Worm (Caenorhabditis elegans) whole organism, early embryonic: ENCODE results near the gene F58B4.5.

Experiments used
- B0310.2 ChIP-seq: sonication (generic microtip); optimal IDR thresholded peaks from 2 replicates; lab custom pipeline; 2016; ENCODE audit warnings: mild to moderate bottlenecking, missing genetic modification characterization, missing compliant biosample characterization
- F13C5.2 ChIP-seq: sonication (generic microtip); optimal IDR thresholded peaks from 2 replicates; lab custom pipeline; 2017; ENCODE audit warnings: mild to moderate bottlenecking, missing genetic modification characterization, inconsistent platforms, missing compliant biosample characterization
- aly-1 ChIP-seq: sonication (generic microtip); optimal IDR thresholded peaks from 2 replicates; lab custom pipeline; 2016; ENCODE audit warnings: missing genetic modification characterization, missing compliant biosample characterization
- ama-1 ChIP-seq: fragments of 150-350 bp; optimal IDR thresholded peaks from 2 replicates; lab custom pipeline; 2014
- ceh-13 ChIP-seq: fragments of 200-800 bp; sonication (Bioruptor generic); optimal IDR thresholded peaks from 2 replicates; lab custom pipeline; 2018; ENCODE audit warnings: mild to moderate bottlenecking, missing genetic modification characterization, missing compliant biosample characterization
- ceh-36 ChIP-seq: sonication (generic microtip); optimal IDR thresholded peaks from 2 replicates; lab custom pipeline; 2016; ENCODE audit warnings: missing genetic modification characterization, inconsistent platforms, missing compliant biosample characterization
- ets-7 ChIP-seq: sonication (generic microtip); optimal IDR thresholded peaks from 2 replicates; lab custom pipeline; 2016; ENCODE audit warnings: missing genotype, missing genetic modification characterization, missing compliant biosample characterization
- flt-1 ChIP-seq: fragments of 200-800 bp; sonication (Bioruptor generic); IDR thresholded peaks from 2 replicates; pipeline ENCODE4 v1.3.6; 2022; ENCODE audit warnings: missing genetic modification characterization, missing compliant biosample characterization
- hmbx-1 ChIP-seq: sonication (generic microtip); optimal IDR thresholded peaks from 2 replicates; lab custom pipeline; 2016; ENCODE audit warnings: mild to moderate bottlenecking, missing genetic modification characterization, missing compliant biosample characterization
- hmg-4 ChIP-seq: fragments of 200-800 bp; sonication (Bioruptor generic); optimal IDR thresholded peaks from 2 replicates; lab custom pipeline; 2018; ENCODE audit warnings: mild to moderate bottlenecking, missing genetic modification characterization, missing compliant biosample characterization
- hnd-1 ChIP-seq: sonication (generic microtip); optimal IDR thresholded peaks from 2 replicates; lab custom pipeline; 2016; ENCODE audit warnings: missing genetic modification characterization, missing compliant biosample characterization
- pes-1 ChIP-seq: fragments of 200-800 bp; sonication (Bioruptor generic); IDR thresholded peaks from 2 replicates; pipeline ENCODE4 v1.3.6; 2022; ENCODE audit warnings: missing genetic modification reagents, missing genetic modification characterization, missing compliant biosample characterization
- scrt-1 ChIP-seq: fragments of 200-800 bp; sonication (Bioruptor generic); IDR thresholded peaks from 2 replicates; pipeline ENCODE4 v1.3.6; 2022; ENCODE audit warnings: missing genetic modification characterization, missing compliant biosample characterization
- sea-1 ChIP-seq: fragments of 200-800 bp; sonication (Bioruptor generic); conservative IDR thresholded peaks from 2 replicates; pipeline ENCODE4 v1.3.6; 2022; ENCODE audit warnings: missing genetic modification characterization, missing compliant biosample characterization
- tbx-11 ChIP-seq: fragments of 200-800 bp; sonication (Bioruptor generic); IDR thresholded peaks from 2 replicates; pipeline ENCODE4 v1.3.6; 2022; ENCODE audit warnings: missing genetic modification characterization, missing compliant biosample characterization
- tbx-37 ChIP-seq: fragments of 200-800 bp; sonication (Bioruptor generic); conservative IDR thresholded peaks from 2 replicates; pipeline ENCODE4 v1.3.6; 2022; ENCODE audit warnings: missing genetic modification reagents, missing genetic modification characterization, missing compliant biosample characterization
- tra-4 ChIP-seq: sonication (generic microtip); optimal IDR thresholded peaks from 2 replicates; lab custom pipeline; 2017; ENCODE audit warnings: missing genetic modification characterization, missing compliant biosample characterization

Gene F58B4.5

ce11 chrV:10909959-10910358 lies 22.5 kb upstream of the F58B4.5 start:
- TF ChIP-seq tbx-37 (GFP tag; lab: Robert Waterston, UW) (no peak), hmbx-1 (no peak), B0310.2 (tag; lab: Kevin White, UChicago) (no peak), ets-7 (tag; lab: Kevin White, UChicago) (no peak), F13C5.2 (tag; lab: Kevin White, UChicago) (no peak), aly-1 (no peak), hmg-4 (GFP tag; lab: Kevin White, UChicago) (no peak), sea-1 (GFP tag; lab: Robert Waterston, UW) (no peak), flt-1 (no peak), hnd-1 (tag; lab: Kevin White, UChicago) (no peak), tra-4 (tag; lab: Kevin White, UChicago) (no peak), ceh-13 (GFP tag; lab: Kevin White, UChicago) (no peak), ama-1 (lab: Kevin White, UChicago) (no peak), pes-1 (GFP tag; lab: Robert Waterston, UW) (no peak), scrt-1 (GFP tag; lab: Robert Waterston, UW) (no peak), tbx-11 (GFP tag; lab: Robert Waterston, UW) (no peak), ceh-36 (tag; lab: Kevin White, UChicago) (no peak)

DNA sequence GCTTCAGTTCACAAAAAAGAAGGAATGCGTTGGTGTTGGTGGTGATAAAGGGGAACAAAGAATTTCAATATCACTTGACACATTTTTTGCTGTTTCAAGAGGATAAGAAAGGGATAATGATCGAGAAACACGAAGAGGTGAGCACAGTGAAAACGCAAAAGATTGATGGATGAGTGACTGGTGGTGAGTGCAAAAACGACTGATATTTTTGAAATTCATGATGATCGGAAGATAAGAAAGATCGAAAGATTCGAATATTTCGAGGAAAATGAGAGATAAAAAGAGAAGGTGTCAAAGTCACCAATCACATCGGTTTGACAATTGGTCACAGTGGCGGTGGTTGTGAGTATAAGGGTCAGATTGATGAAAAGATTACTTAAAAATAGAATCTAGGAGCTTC lies 16.6 kb upstream of the F58B4.5 start:
- TF ChIP-seq B0310.2 (tag; lab: Kevin White, UChicago), result no peak
- TF ChIP-seq ceh-36 (tag; lab: Kevin White, UChicago), result no peak
- no peak for TF ChIP-seq F13C5.2 (tag; lab: Kevin White, UChicago)
- TF ChIP-seq pes-1 (GFP tag; lab: Robert Waterston, UW), result no peak
- TF ChIP-seq tbx-11 (GFP tag; lab: Robert Waterston, UW), result no peak
- no peak for TF ChIP-seq tra-4 (tag; lab: Kevin White, UChicago)
- no peak for TF ChIP-seq aly-1
- TF ChIP-seq hmbx-1, result no peak

DNA sequence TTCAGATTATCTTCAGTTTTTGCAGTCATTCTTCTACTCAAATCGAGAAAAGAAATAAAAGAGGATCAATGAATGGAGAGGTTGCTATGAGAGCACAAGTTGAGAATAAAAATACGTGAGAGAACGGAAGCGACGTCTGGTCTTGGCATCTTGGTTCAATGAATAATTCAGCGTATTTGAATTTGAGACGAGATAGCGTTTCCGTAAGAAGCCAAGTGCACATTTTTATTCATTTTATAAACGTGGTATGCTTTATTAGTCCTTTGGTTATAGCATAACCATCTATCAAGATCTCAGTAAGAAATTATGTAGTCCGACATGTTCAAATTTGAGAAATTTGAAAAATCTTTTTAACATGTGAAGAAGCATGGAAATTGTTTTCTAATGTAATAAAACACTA lies 14.1 kb upstream of the F58B4.5 start, which contains the start of gene F58B4.2:
Gene F58B4.2 (minus strand): TSS at position 101 of the 400 bp plus-strand sequence.
- no peak for TF ChIP-seq pes-1 (GFP tag; lab: Robert Waterston, UW)
- TF ChIP-seq ceh-13 (GFP tag; lab: Kevin White, UChicago), result no peak
- TF ChIP-seq hmg-4 (GFP tag; lab: Kevin White, UChicago), result no peak
- no peak for TF ChIP-seq hnd-1 (tag; lab: Kevin White, UChicago)
- TF ChIP-seq ama-1 (lab: Kevin White, UChicago), result no peak
- TF ChIP-seq tbx-11 (GFP tag; lab: Robert Waterston, UW), result no peak
- no peak for TF ChIP-seq hmbx-1
- TF ChIP-seq aly-1, result no peak
- no peak for TF ChIP-seq sea-1 (GFP tag; lab: Robert Waterston, UW)
- no peak for TF ChIP-seq flt-1

DNA sequence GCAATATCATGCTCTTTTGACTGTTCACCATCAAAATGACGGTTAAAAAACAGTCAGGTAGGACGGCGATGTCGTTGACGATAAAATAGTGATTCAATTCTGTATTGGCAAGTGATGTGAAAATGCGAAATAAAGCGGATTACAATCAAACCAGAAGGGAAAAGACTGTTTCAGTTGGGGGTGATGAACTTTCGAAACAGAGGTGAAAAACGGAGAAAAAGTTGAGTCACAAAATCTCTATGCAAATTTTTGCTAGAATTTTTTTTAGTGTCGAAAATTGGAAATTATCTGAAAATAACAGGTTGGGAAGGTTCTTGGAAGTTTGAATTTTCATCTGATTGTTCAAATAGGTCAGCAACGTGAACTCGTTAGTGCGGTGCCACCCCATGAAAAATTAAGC lies 10.7 kb upstream of the F58B4.5 start, which contains the start of gene nas-31:
Gene nas-31 (minus strand): TSS at position 101 of the 400 bp plus-strand sequence.
- TF ChIP-seq hmbx-1, result no peak
- no peak for TF ChIP-seq tbx-11 (GFP tag; lab: Robert Waterston, UW)

DNA sequence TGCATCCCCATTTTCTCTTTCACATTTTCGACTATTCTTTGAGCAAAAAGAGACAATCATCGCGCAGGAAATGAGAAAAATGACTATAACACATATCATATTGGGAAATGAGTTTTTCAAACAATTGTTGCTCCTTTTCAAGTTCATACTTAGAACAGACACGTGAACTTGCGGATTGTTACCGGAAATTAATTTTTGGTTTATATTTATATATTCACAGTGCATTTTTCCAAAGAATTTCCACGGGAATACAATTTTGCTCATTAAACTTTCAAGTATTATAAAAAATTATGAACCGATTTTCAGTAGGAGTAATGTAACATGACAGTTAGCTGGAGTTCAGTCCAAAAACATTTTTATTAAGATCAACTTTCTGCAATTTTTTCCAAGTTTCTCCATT lies 9.3 kb upstream of the F58B4.5 start, which contains the start of gene F58B4.7:
Gene F58B4.7 (minus strand): TSS at position 101 of the 400 bp plus-strand sequence.
- TF ChIP-seq hmbx-1 (no peak), ceh-13 (GFP tag; lab: Kevin White, UChicago) (no peak), B0310.2 (tag; lab: Kevin White, UChicago) (no peak), hnd-1 (tag; lab: Kevin White, UChicago) (no peak)

ce11 chrV:10924731-10925130 lies 7.8 kb upstream of the F58B4.5 start, which contains the start of gene F58B4.6:
F58B4.6 (plus strand) TSS chrV:10925031.
- TF ChIP-seq ets-7 (tag; lab: Kevin White, UChicago) (no peak), ceh-13 (GFP tag; lab: Kevin White, UChicago) (no peak), sea-1 (GFP tag; lab: Robert Waterston, UW) (no peak), tra-4 (tag; lab: Kevin White, UChicago) (no peak), tbx-37 (GFP tag; lab: Robert Waterston, UW) (no peak), pes-1 (GFP tag; lab: Robert Waterston, UW) (no peak)

- TF ChIP-seq hnd-1 (tag; lab: Kevin White, UChicago), result no peak
- TF ChIP-seq flt-1, result no peak
- TF ChIP-seq scrt-1 (GFP tag; lab: Robert Waterston, UW), result no peak
- no peak for TF ChIP-seq ceh-36 (tag; lab: Kevin White, UChicago)
- TF ChIP-seq B0310.2 (tag; lab: Kevin White, UChicago), result no peak
- TF ChIP-seq ets-7 (tag; lab: Kevin White, UChicago), result no peak
- TF ChIP-seq hmg-4 (GFP tag; lab: Kevin White, UChicago), result no peak
- no peak for TF ChIP-seq sea-1 (GFP tag; lab: Robert Waterston, UW)
- TF ChIP-seq tbx-11 (GFP tag; lab: Robert Waterston, UW), result no peak
- no peak for TF ChIP-seq hmbx-1
- TF ChIP-seq tra-4 (tag; lab: Kevin White, UChicago), result no peak
Observed at ce11 chrV:10925658-10926057, 6.8 kb upstream of the F58B4.5 start.

DNA sequence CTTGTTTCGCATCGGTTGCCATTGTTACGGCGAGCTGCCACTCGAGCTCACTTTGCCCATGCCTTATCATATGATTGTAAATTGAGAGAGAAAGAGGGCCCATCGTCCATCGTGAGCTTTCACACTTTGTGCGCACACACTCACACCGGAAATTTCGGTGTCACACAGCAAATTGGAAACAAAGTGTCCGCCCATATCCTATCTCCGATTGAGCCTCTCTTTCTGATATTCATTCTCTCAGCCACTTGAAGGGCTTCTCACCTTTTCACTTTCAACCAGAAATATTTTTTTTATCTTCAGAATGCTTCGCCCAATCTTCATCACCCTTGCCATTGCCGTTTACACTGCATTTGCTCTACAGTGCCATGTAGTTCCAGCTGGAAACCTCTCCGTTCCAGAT lies 3.0 kb upstream of the F58B4.5 start, which contains the start of gene F58B4.3:
Gene F58B4.3 (plus strand): TSS at position 301 of the 400 bp plus-strand sequence.
- TF ChIP-seq sea-1 (GFP tag; lab: Robert Waterston, UW), result no peak
- no peak for TF ChIP-seq hnd-1 (tag; lab: Kevin White, UChicago)
- TF ChIP-seq ama-1 (lab: Kevin White, UChicago), result no peak
- TF ChIP-seq ceh-36 (tag; lab: Kevin White, UChicago), result no peak
- no peak for TF ChIP-seq tra-4 (tag; lab: Kevin White, UChicago)
- no peak for TF ChIP-seq F13C5.2 (tag; lab: Kevin White, UChicago)
- TF ChIP-seq scrt-1 (GFP tag; lab: Robert Waterston, UW), result no peak
- TF ChIP-seq hmg-4 (GFP tag; lab: Kevin White, UChicago), result no peak
- no peak for TF ChIP-seq hmbx-1
- no peak for TF ChIP-seq tbx-11 (GFP tag; lab: Robert Waterston, UW)
- no peak for TF ChIP-seq ceh-13 (GFP tag; lab: Kevin White, UChicago)
- no peak for TF ChIP-seq pes-1 (GFP tag; lab: Robert Waterston, UW)
- TF ChIP-seq aly-1, result no peak
- TF ChIP-seq tbx-37 (GFP tag; lab: Robert Waterston, UW), result no peak
- TF ChIP-seq flt-1, result no peak
- TF ChIP-seq ets-7 (tag; lab: Kevin White, UChicago), result no peak
- TF ChIP-seq B0310.2 (tag; lab: Kevin White, UChicago), result no peak
